Worm (Caenorhabditis elegans) whole organism, L4 larva: Measurements from ENCODE around the gene srh-92.

Source experiments
- ama-1 ChIP-seq: fragments of 150-350 bp; optimal IDR thresholded peaks from 2 replicates; lab custom pipeline; 2014; ENCODE audit warnings: inconsistent platforms, mixed read lengths
- ceh-62 ChIP-seq: sonication (generic microtip); optimal IDR thresholded peaks from 2 replicates; lab custom pipeline; 2017; ENCODE audit warnings: missing biosample characterization, missing genetic modification characterization
- nhr-237 ChIP-seq: sonication (generic microtip); optimal IDR thresholded peaks from 2 replicates; lab custom pipeline; 2017; ENCODE audit warnings: missing biosample characterization, missing genetic modification characterization
- set-16 ChIP-seq: fragments of 200-800 bp; sonication (Bioruptor generic); IDR thresholded peaks from 2 replicates; pipeline ENCODE4 v1.3.6; 2022; ENCODE audit warnings: missing genetic modification reagents, missing genetic modification characterization, missing compliant biosample characterization
- skn-1 ChIP-seq: fragments of 150-350 bp; optimal IDR thresholded peaks from 2 replicates; lab custom pipeline; 2014; ENCODE audit warnings: missing biosample characterization, missing genetic modification characterization

- no peak for TF ChIP-seq set-16 (GFP tag; lab: Robert Waterston, UW)
- TF ChIP-seq nhr-237 = no peak
- TF ChIP-seq ceh-62 (tag; lab: Kevin White, UChicago) = no peak
- TF ChIP-seq ama-1 (lab: Kevin White, UChicago) = no peak
- TF ChIP-seq skn-1 (tag; lab: Kevin White, UChicago) = no peak
These were observed 31.9 kb downstream of the srh-92 start, which contains the start of gene srw-69 for ce11 chrV:7428880-7429279.
